Fruit fly (Drosophila melanogaster) whole organism, prepupa: ENCODE data around the gene CG9806.
A peak's percentile ranks its signal among the peaks of the same experiment; 100 is the strongest.

ENCODE experiments used
- Blimp-1 ChIP-seq: fragments of 200-800 bp; sonication (Bioruptor generic); optimal IDR thresholded peaks from 3 replicates; lab custom pipeline; 2017; ENCODE audit warnings: missing biosample characterization, missing genetic modification characterization, mild to moderate bottlenecking, moderate library complexity, missing genetic modification reagents
- CG10631 ChIP-seq: fragments of 200-800 bp; sonication (Bioruptor generic); optimal IDR thresholded peaks from 2 replicates; lab custom pipeline; 2016; ENCODE audit warnings: missing biosample characterization, missing genetic modification characterization
- CG11762 ChIP-seq: fragments of 200-800 bp; sonication (Bioruptor generic); optimal IDR thresholded peaks from 3 replicates; lab custom pipeline; 2016; ENCODE audit warnings: missing biosample characterization, missing genetic modification characterization; ENCODE audit not compliant: insufficient read depth
- CG1621 ChIP-seq: fragments of 200-800 bp; sonication (Bioruptor generic); optimal IDR thresholded peaks from 3 replicates; lab custom pipeline; 2018; ENCODE audit warnings: missing biosample characterization, mild to moderate bottlenecking, missing genetic modification characterization
- CG3032 ChIP-seq: fragments of 200-800 bp; optimal IDR thresholded peaks from 2 replicates; lab custom pipeline; 2019; ENCODE audit warnings: missing biosample characterization, mild to moderate bottlenecking, missing genetic modification characterization, moderate library complexity
- CG31627 ChIP-seq: fragments of 200-800 bp; sonication (Bioruptor generic); optimal IDR thresholded peaks from 3 replicates; lab custom pipeline; 2016; ENCODE audit warnings: missing biosample characterization, missing genetic modification characterization
- CG32006 ChIP-seq: fragments of 200-800 bp; sonication (Bioruptor generic); optimal IDR thresholded peaks from 3 replicates; lab custom pipeline; 2017; ENCODE audit warnings: missing biosample characterization, mild to moderate bottlenecking, missing genetic modification characterization
- CG34406 ChIP-seq: fragments of 200-800 bp; sonication (Bioruptor generic); optimal IDR thresholded peaks from 3 replicates; lab custom pipeline; 2016; ENCODE audit warnings: missing biosample characterization, missing genetic modification characterization
- CG6163 ChIP-seq: fragments of 200-800 bp; sonication (Bioruptor generic); IDR thresholded peaks from 3 replicates; pipeline ENCODE4 v1.3.6; 2022; ENCODE audit warnings: missing biosample characterization, missing genetic modification characterization
- CG6808 ChIP-seq: fragments of 200-800 bp; sonication (Bioruptor generic); optimal IDR thresholded peaks from 3 replicates; lab custom pipeline; 2017; ENCODE audit warnings: missing biosample characterization, missing genetic modification characterization, mild to moderate bottlenecking, moderate library complexity, missing genetic modification reagents
- CG6854 ChIP-seq: fragments of 200-800 bp; sonication (Bioruptor generic); optimal IDR thresholded peaks from 2 replicates; lab custom pipeline; 2017; ENCODE audit warnings: missing biosample characterization, mild to moderate bottlenecking, missing genetic modification characterization
- CG8119 ChIP-seq: fragments of 200-800 bp; sonication (Bioruptor generic); IDR thresholded peaks from 3 replicates; pipeline ENCODE4 v1.3.6; 2022; ENCODE audit warnings: missing biosample characterization, missing genetic modification characterization
- CG8319 ChIP-seq: fragments of 200-800 bp; sonication (Bioruptor generic); optimal IDR thresholded peaks from 3 replicates; lab custom pipeline; 2016; ENCODE audit warnings: missing biosample characterization, missing genetic modification characterization
- CG8632 ChIP-seq: fragments of 200-800 bp; sonication (Bioruptor generic); optimal IDR thresholded peaks from 3 replicates; lab custom pipeline; 2016; ENCODE audit warnings: missing biosample characterization, missing genetic modification characterization
- Eip75B ChIP-seq: fragments of 200-800 bp; sonication (Bioruptor generic); optimal IDR thresholded peaks from 3 replicates; lab custom pipeline; 2016; ENCODE audit warnings: missing biosample characterization, missing genetic modification characterization
- Eip78C ChIP-seq: fragments of 200-800 bp; sonication (Bioruptor generic); peaks from one replicate; lab custom pipeline; 2016; ENCODE audit warnings: missing biosample characterization, missing genetic modification characterization
- Ets21C ChIP-seq: fragments of 200-800 bp; sonication (Bioruptor generic); optimal IDR thresholded peaks from 3 replicates; lab custom pipeline; 2016; ENCODE audit warnings: missing biosample characterization, missing genetic modification characterization
- Gug ChIP-seq: fragments of 200-800 bp; sonication (Bioruptor generic); IDR thresholded peaks from 2 replicates; pipeline ENCODE4 v1.3.6; 2022; ENCODE audit warnings: missing biosample characterization, missing genetic modification characterization
- Hr38 ChIP-seq: sonication (Bioruptor generic); optimal IDR thresholded peaks from 2 replicates; lab custom pipeline; 2016; ENCODE audit warnings: missing biosample characterization, missing genetic modification characterization
- Hr39 ChIP-seq: fragments of 200-800 bp; sonication (Bioruptor generic); optimal IDR thresholded peaks from 2 replicates; lab custom pipeline; 2016; ENCODE audit warnings: missing biosample characterization, missing genetic modification characterization
- Hr4 ChIP-seq: fragments of 200-800 bp; sonication (Bioruptor generic); optimal IDR thresholded peaks from 3 replicates; lab custom pipeline; 2016; ENCODE audit warnings: missing biosample characterization, missing genetic modification characterization
- Lpt ChIP-seq: fragments of 200-800 bp; sonication (Bioruptor generic); optimal IDR thresholded peaks from 3 replicates; lab custom pipeline; 2016; ENCODE audit warnings: missing biosample characterization, missing genetic modification characterization
- Met ChIP-seq: fragments of 200-800 bp; sonication (Bioruptor generic); optimal IDR thresholded peaks from 3 replicates; lab custom pipeline; 2016; ENCODE audit warnings: missing biosample characterization, missing genetic modification characterization
- Smox ChIP-seq: fragments of 200-800 bp; sonication (Bioruptor generic); optimal IDR thresholded peaks from 3 replicates; lab custom pipeline; 2016; ENCODE audit warnings: missing biosample characterization, missing genetic modification characterization
- achi ChIP-seq: fragments of 200-800 bp; sonication (Bioruptor generic); optimal IDR thresholded peaks from 3 replicates; lab custom pipeline; 2016; ENCODE audit warnings: missing biosample characterization, missing genetic modification characterization
- cyc ChIP-seq: fragments of 200-800 bp; sonication (Bioruptor generic); optimal IDR thresholded peaks from 3 replicates; lab custom pipeline; 2016; ENCODE audit warnings: missing biosample characterization, missing genetic modification characterization
- dac ChIP-seq: fragments of 200-800 bp; sonication (Bioruptor generic); optimal IDR thresholded peaks from 2 replicates; lab custom pipeline; 2017; ENCODE audit warnings: missing biosample characterization, mild to moderate bottlenecking, missing genetic modification characterization
- dsx ChIP-seq: fragments of 200-800 bp; optimal IDR thresholded peaks from 3 replicates; lab custom pipeline; 2019; ENCODE audit warnings: missing biosample characterization, mild to moderate bottlenecking, missing genetic modification characterization, moderate library complexity; ENCODE audit not compliant: poor library complexity, severe bottlenecking
- eg ChIP-seq: fragments of 200-800 bp; sonication (Bioruptor generic); IDR thresholded peaks from 3 replicates; pipeline ENCODE4 v1.3.6; 2022; ENCODE audit warnings: missing biosample characterization, missing genetic modification characterization
- esn ChIP-seq: fragments of 200-800 bp; sonication (Bioruptor generic); optimal IDR thresholded peaks from 2 replicates; lab custom pipeline; 2016; ENCODE audit warnings: missing biosample characterization, mild to moderate bottlenecking, missing genetic modification characterization, moderate library complexity
- fd59A ChIP-seq: fragments of 200-800 bp; sonication (Bioruptor generic); optimal IDR thresholded peaks from 2 replicates; lab custom pipeline; 2017; ENCODE audit warnings: missing biosample characterization, mild to moderate bottlenecking, missing genetic modification characterization, missing genetic modification reagents
- fd85E ChIP-seq: fragments of 200-800 bp; sonication (Bioruptor generic); optimal IDR thresholded peaks from 3 replicates; lab custom pipeline; 2016; ENCODE audit warnings: missing biosample characterization, missing genetic modification characterization
- fkh ChIP-seq: fragments of 200-800 bp; sonication (Bioruptor generic); optimal IDR thresholded peaks from 3 replicates; lab custom pipeline; 2017; ENCODE audit warnings: missing biosample characterization, mild to moderate bottlenecking, missing genetic modification characterization, moderate library complexity
- lz ChIP-seq: fragments of 200-800 bp; sonication (Bioruptor generic); optimal IDR thresholded peaks from 3 replicates; lab custom pipeline; 2016; ENCODE audit warnings: missing biosample characterization, missing genetic modification characterization
- net ChIP-seq: fragments of 200-800 bp; sonication (Bioruptor generic); optimal IDR thresholded peaks from 3 replicates; lab custom pipeline; 2016; ENCODE audit warnings: missing biosample characterization, missing genetic modification characterization
- salr ChIP-seq, 2 experiments: fragments of 200-800 bp; sonication (Bioruptor generic); optimal IDR thresholded peaks; 3 replicates each; lab custom pipeline; 2016 to 2018; ENCODE audit warnings: missing biosample characterization in 2 of 2, missing genetic modification characterization in 2 of 2, mild to moderate bottlenecking in 1 of 2
- spab ChIP-seq: fragments of 200-800 bp; sonication (Bioruptor generic); optimal IDR thresholded peaks from 2 replicates; lab custom pipeline; 2017; ENCODE audit warnings: missing biosample characterization, mild to moderate bottlenecking, missing genetic modification characterization, missing genetic modification reagents
- ss ChIP-seq, 2 experiments: fragments of 200-800 bp; sonication (Bioruptor generic); optimal IDR thresholded peaks; 2 replicates in 1 of 2; 3 replicates in 1 of 2; lab custom pipeline; 2017 to 2018; ENCODE audit warnings: mild to moderate bottlenecking in 2 of 2, missing biosample characterization in 2 of 2, missing genetic modification characterization in 2 of 2, moderate library complexity in 1 of 2
- svp ChIP-seq: fragments of 200-800 bp; sonication (Bioruptor generic); peaks from one replicate; lab custom pipeline; 2016; ENCODE audit warnings: missing biosample characterization, missing genetic modification characterization
- topi ChIP-seq: fragments of 200-800 bp; sonication (Bioruptor generic); optimal IDR thresholded peaks from 3 replicates; lab custom pipeline; 2016; ENCODE audit warnings: missing biosample characterization, missing genetic modification characterization
- vri ChIP-seq: fragments of 200-800 bp; sonication (Bioruptor generic); optimal IDR thresholded peaks from 3 replicates; lab custom pipeline; 2016; ENCODE audit warnings: missing biosample characterization, mild to moderate bottlenecking, missing genetic modification characterization

CG9806 gene

dm6 chrX:10587445-10587844 lies 39.5 kb downstream of the CG9806 start (continued):
- TF ChIP-seq Met (GFP tag; lab: Kevin White, UChicago) (no peak), Ets21C (peak; percentile 40), CG1621 (tag; lab: Kevin White, UChicago) (peak; percentile 45), CG3032 (tag; lab: Kevin White, UChicago) (peak; percentile 64), ss (GFP tag; optimal IDR thresholded peaks at IDR 0.05; lab: Kevin White, UChicago) (peak; percentile 58 to 71), lz (GFP tag; lab: Kevin White, UChicago) (peak; percentile 71), CG6163 (GFP tag; lab: Robert Waterston, UW) (peak; percentile 82), CG34406 (peak; percentile 34), fkh (GFP tag; lab: Kevin White, UChicago) (no peak), net (GFP tag; lab: Kevin White, UChicago) (peak; percentile 71), Blimp-1 (GFP tag; lab: Kevin White, UChicago) (no peak), achi (GFP tag; lab: Kevin White, UChicago) (peak; percentile 65), svp (peak; percentile 80), Smox (GFP tag; lab: Kevin White, UChicago) (no peak), eg (GFP tag; lab: Robert Waterston, UW) (peak; percentile 84), fd59A (peak; percentile 54), CG8632 (peak; percentile 47), CG8119 (peak; percentile 77), vri (GFP tag; lab: Kevin White, UChicago) (no peak), salr (GFP tag; optimal IDR thresholded peaks at IDR 0.05; lab: Kevin White, UChicago) (peak; percentile 21 to 61), cyc (peak; percentile 61), CG8319 (GFP tag; lab: Kevin White, UChicago) (no peak), Hr38 (no peak), dsx (GFP tag; lab: Kevin White, UChicago) (no peak), Hr39 (GFP tag; lab: Kevin White, UChicago) (peak; percentile 70), CG11762 (GFP tag; lab: Kevin White, UChicago) (no peak), CG6854 (no peak), topi (GFP tag; lab: Kevin White, UChicago) (peak; percentile 66), Hr4 (GFP tag; lab: Kevin White, UChicago) (peak; percentile 79), CG32006 (peak; percentile 81), CG31627 (peak; percentile 63), Gug (peak; percentile 81), CG6808 (GFP tag; lab: Kevin White, UChicago) (no peak)

- no peak for TF ChIP-seq CG10631 (GFP tag; lab: Kevin White, UChicago)
- TF ChIP-seq CG6163 (GFP tag; lab: Robert Waterston, UW), result no peak
- no peak for TF ChIP-seq CG32006
- TF ChIP-seq Lpt, result no peak
- TF ChIP-seq CG11762 (GFP tag; lab: Kevin White, UChicago), result no peak
- TF ChIP-seq esn, result no peak
- no peak for TF ChIP-seq dac
- no peak for TF ChIP-seq Hr4 (GFP tag; lab: Kevin White, UChicago)
- TF ChIP-seq Eip75B (GFP tag; lab: Kevin White, UChicago), result no peak
- TF ChIP-seq spab (GFP tag; lab: Kevin White, UChicago), result no peak
- no peak for TF ChIP-seq fd85E (GFP tag; lab: Kevin White, UChicago)
- TF ChIP-seq Eip78C, result no peak
- TF ChIP-seq, all 60 proteins: peak for 0
Measured at dm6 chrX:10586173-10586572, 40.7 kb downstream of the CG9806 start.
